Worm (Caenorhabditis elegans) whole organism, L2 larva: Measurements from ENCODE around the gene C07H6.2.

Source experiments
- ZK546.5 ChIP-seq: sonication (generic microtip); optimal IDR thresholded peaks from 2 replicates; lab custom pipeline; 2017; ENCODE audit warnings: missing biosample characterization, missing genetic modification characterization
- alr-1 ChIP-seq: fragments of 150-350 bp; optimal IDR thresholded peaks from 2 replicates; lab custom pipeline; 2014; ENCODE audit warnings: missing biosample characterization, missing genetic modification characterization
- blmp-1 ChIP-seq: sonication (generic microtip); optimal IDR thresholded peaks from 2 replicates; lab custom pipeline; 2017; ENCODE audit warnings: missing genetic modification characterization, mild to moderate bottlenecking, missing compliant biosample characterization, antibody characterized with exemption, moderate library complexity; ENCODE audit not compliant: insufficient read depth
- ceh-16 ChIP-seq: fragments of 150-350 bp; optimal IDR thresholded peaks from 2 replicates; lab custom pipeline; 2014; ENCODE audit warnings: missing biosample characterization, missing genetic modification characterization
- elt-3 ChIP-seq: sonication (generic microtip); optimal IDR thresholded peaks from 2 replicates; lab custom pipeline; 2017; ENCODE audit warnings: missing biosample characterization, missing genetic modification characterization
- fos-1 ChIP-seq: fragments of 150-350 bp; optimal IDR thresholded peaks from 2 replicates; lab custom pipeline; 2014; ENCODE audit warnings: missing biosample characterization, missing genetic modification characterization
- mdl-1 ChIP-seq, 2 experiments: fragments of 150-350 bp in 1 of 2; sonication (generic microtip) in 1 of 2; optimal IDR thresholded peaks; 2 replicates each; lab custom pipeline; 2017; ENCODE audit warnings: missing biosample characterization in 2 of 2, missing genetic modification characterization in 2 of 2
- nhr-10 ChIP-seq: sonication (generic microtip); optimal IDR thresholded peaks from 2 replicates; lab custom pipeline; 2017; ENCODE audit warnings: missing biosample characterization, missing genetic modification characterization
- nhr-11 ChIP-seq: fragments of 150-350 bp; optimal IDR thresholded peaks from 2 replicates; lab custom pipeline; 2014; ENCODE audit warnings: missing biosample characterization, missing genetic modification characterization
- nhr-25 ChIP-seq: fragments of 150-350 bp; sonication (generic microtip); optimal IDR thresholded peaks from 3 replicates; lab custom pipeline; 2014; ENCODE audit warnings: missing biosample characterization, missing genetic modification characterization
- ztf-4 ChIP-seq: fragments of 150-350 bp; optimal IDR thresholded peaks from 2 replicates; lab custom pipeline; 2014; ENCODE audit warnings: missing biosample characterization, missing genetic modification characterization

- TF ChIP-seq ztf-4 (tag; lab: Kevin White, UChicago) (no peak), ceh-16 (tag; lab: Kevin White, UChicago) (no peak), nhr-25 (tag; lab: Kevin White, UChicago) (no peak), blmp-1 (tag; lab: Kevin White, UChicago) (no peak), nhr-10 (no peak), ZK546.5 (tag; lab: Kevin White, UChicago) (no peak), fos-1 (tag; lab: Kevin White, UChicago) (no peak), elt-3 (no peak), mdl-1 (tag; optimal IDR thresholded peaks at IDR 0.05; lab: Kevin White, UChicago) (no peak), nhr-11 (tag; lab: Kevin White, UChicago) (no peak), alr-1 (tag; lab: Kevin White, UChicago) (no peak)
Measured at ce11 chrIII:7557930-7558470, 37.2 kb downstream of the C07H6.2 start.
